Fruit fly (Drosophila melanogaster): ENCODE data around the gene CG34174.

The CG34174 gene

dm6 chr2L:2236722-2237121, 22.7 kb downstream of the CG34174 start, which contains the start of gene Sec24CD (continued):
- TF ChIP-seq HLH4C (GFP tag; IDR thresholded peaks at IDR 0.05; ENCODE audit: partially characterized antibody) (peak; percentile 99), E2f2 (GFP tag; IDR thresholded peaks at IDR 0.05) (peak; percentile 38), CG42726 (GFP tag; IDR thresholded peaks at IDR 0.05; ENCODE audit: partially characterized antibody) (peak; percentile 57; the same call in 1 of the 2 replicates), p53 (GFP tag; optimal IDR thresholded peaks at IDR 0.05) (no peak), CG10959 (GFP tag; IDR thresholded peaks at IDR 0.05) (no peak), gfzf (GFP tag; optimal IDR thresholded peaks at IDR 0.05) (peak; percentile 4), mld (GFP tag; IDR thresholded peaks at IDR 0.05; ENCODE audit: partially characterized antibody) (peak; percentile 94), CG17802 (tag; optimal IDR thresholded peaks at IDR 0.05) (no peak), maf-S (GFP tag; optimal IDR thresholded peaks at IDR 0.05) (no peak), nerfin-2 (GFP tag; IDR thresholded peaks at IDR 0.05; ENCODE audit: partially characterized antibody) (peak; percentile 97), Med (GFP tag) (peak; percentile 57), Hey (tag; optimal IDR thresholded peaks at IDR 0.05) (no peak), amos (GFP tag; IDR thresholded peaks at IDR 0.05; ENCODE audit: partially characterized antibody) (peak; percentile 84; the same call in 1 of the 2 replicates), otp (GFP tag; IDR thresholded peaks at IDR 0.05) (no peak), lilli (GFP tag; optimal IDR thresholded peaks at IDR 0.05) (peak; percentile 35), CG2120 (GFP tag; optimal IDR thresholded peaks at IDR 0.05) (peak; percentile 6), vnd (GFP tag; IDR thresholded peaks at IDR 0.05; ENCODE audit: partially characterized antibody) (peak; percentile 84), Jarid2 (GFP tag; optimal IDR thresholded peaks at IDR 0.05) (no peak), Meics (GFP tag; optimal IDR thresholded peaks at IDR 0.05) (no peak), CG6813 (GFP tag; optimal IDR thresholded peaks at IDR 0.05) (no peak), CG17829 (tag; optimal IDR thresholded peaks at IDR 0.05) (peak; percentile 33), Atf-2 (GFP tag; optimal IDR thresholded peaks at IDR 0.05) (no peak), CG17912 (GFP tag; optimal IDR thresholded peaks at IDR 0.05) (peak; percentile 39), CG10979 (tag; optimal IDR thresholded peaks at IDR 0.05) (peak; percentile 20), stwl (tag; optimal IDR thresholded peaks at IDR 0.05) (peak; percentile 92), Antp (GFP tag; optimal IDR thresholded peaks at IDR 0.05) (no peak), dpn (GFP tag; optimal IDR thresholded peaks at IDR 0.05) (no peak), CG14860 (GFP tag; IDR thresholded peaks at IDR 0.05; ENCODE audit: partially characterized antibody) (peak; percentile 91), onecut (GFP tag; IDR thresholded peaks at IDR 0.05) (peak; percentile 77), Dref (GFP tag; IDR thresholded peaks at IDR 0.05) (peak; percentile 97), CG4617 (GFP tag; optimal IDR thresholded peaks at IDR 0.05; ENCODE audit: borderline replicate concordance) (peak; percentile 57), YL-1 (GFP tag; optimal IDR thresholded peaks at IDR 0.05) (peak; percentile 91), CG15514 (GFP tag; optimal IDR thresholded peaks at IDR 0.05) (peak; percentile 74), ato (GFP tag; IDR thresholded peaks at IDR 0.05; ENCODE audit: partially characterized antibody) (peak; percentile 98), CG30403 (GFP tag; optimal IDR thresholded peaks at IDR 0.05) (peak; percentile 16), lmd (GFP tag; IDR thresholded peaks at IDR 0.05) (no peak), az2 (GFP tag; optimal IDR thresholded peaks at IDR 0.05) (peak; percentile 4), cad (GFP tag; optimal IDR thresholded peaks at IDR 0.05) (no peak), Opbp (GFP tag; IDR thresholded peaks at IDR 0.05; ENCODE audit: partially characterized antibody) (peak; percentile 92; the same call in 2 of the 3 replicates), unc-4 (GFP tag; IDR thresholded peaks at IDR 0.05; ENCODE audit: partially characterized antibody) (peak; percentile 84), CG12236 (GFP tag; optimal IDR thresholded peaks at IDR 0.05) (no peak), eyg (GFP tag; optimal IDR thresholded peaks at IDR 0.05) (no peak), CG10267 (tag; optimal IDR thresholded peaks at IDR 0.05) (peak; percentile 68), HLHmδ (GFP tag; optimal IDR thresholded peaks at IDR 0.05) (peak; percentile 56), CG6791 (GFP tag; IDR thresholded peaks at IDR 0.05; ENCODE audit: partially characterized antibody) (peak; percentile 96), CG14014 (GFP tag; IDR thresholded peaks at IDR 0.05) (peak; percentile 29; the same call in 1 of the 2 replicates), knrl (GFP tag; IDR thresholded peaks at IDR 0.05; ENCODE audit: partially characterized antibody) (peak; percentile 59; the same call in 2 of the 3 replicates), CG34224 (GFP tag; IDR thresholded peaks at IDR 0.05; ENCODE audit: partially characterized antibody) (peak; percentile 98), CG15073 (GFP tag; optimal IDR thresholded peaks at IDR 0.05) (no peak)

All from whole organism, embryonic.